Worm (Caenorhabditis elegans) whole organism, midembryonic: ENCODE data around the gene tctn-1.

ENCODE experiments used
- med-1 ChIP-seq: sonication (generic microtip); optimal IDR thresholded peaks from 2 replicates; lab custom pipeline; 2017; ENCODE audit warnings: missing genetic modification characterization, mild to moderate bottlenecking, missing compliant biosample characterization, antibody characterized with exemption, missing genetic modification reagents; ENCODE audit not compliant: insufficient read depth
- ref-1 ChIP-seq: fragments of 200-800 bp; sonication (Bioruptor generic); conservative IDR thresholded peaks from 2 replicates; pipeline ENCODE4 v1.3.6; 2022; ENCODE audit warnings: missing genetic modification reagents, missing genetic modification characterization, missing compliant biosample characterization

ce11 chrIV:4751814-4752213, 4.2 kb upstream of the tctn-1 start, which contains the start of gene Y17G9B.4:
- TF ChIP-seq ref-1 (no peak), med-1 (no peak)
